Fruit fly (Drosophila melanogaster): ENCODE data around the gene CG15754.

Gene CG15754

dm6 chrX:13563483-13564443 lies 36.0 kb downstream of the CG15754 start, which contains the start of the genes CG46311 and Tpst (continued):
- no peak for TF ChIP-seq CG30020 (tag; optimal IDR thresholded peaks at IDR 0.05)
- peak; percentile 73 for TF ChIP-seq cg (GFP tag; optimal IDR thresholded peaks at IDR 0.05)
- peak; percentile 43 for TF ChIP-seq CG7786 (GFP tag; optimal IDR thresholded peaks at IDR 0.05)
- peak; percentile 71 for TF ChIP-seq CG17359 (tag; optimal IDR thresholded peaks at IDR 0.05)
- peak; percentile 47 for TF ChIP-seq peb (GFP tag; IDR thresholded peaks at IDR 0.05)
- peak; percentile 96 for TF ChIP-seq CG17385 (GFP tag; optimal IDR thresholded peaks at IDR 0.05)
- TF ChIP-seq CG3065 (GFP tag; optimal IDR thresholded peaks at IDR 0.05): peak; percentile 13
- TF ChIP-seq CG10565 (GFP tag; optimal IDR thresholded peaks at IDR 0.05): no peak
- TF ChIP-seq CG11695 (GFP tag; IDR thresholded peaks at IDR 0.05): no peak
- TF ChIP-seq CG33213 (GFP tag; optimal IDR thresholded peaks at IDR 0.05): peak; percentile 95
- no peak for TF ChIP-seq ham (GFP tag; IDR thresholded peaks at IDR 0.05)
- TF ChIP-seq nom (GFP tag; optimal IDR thresholded peaks at IDR 0.05): peak; percentile 31
- no peak for TF ChIP-seq CG1529 (GFP tag; optimal IDR thresholded peaks at IDR 0.05)
- peak; percentile 56 for TF ChIP-seq CG9817 (tag; optimal IDR thresholded peaks at IDR 0.05)
- TF ChIP-seq CG8478 (optimal IDR thresholded peaks at IDR 0.05): no peak
- TF ChIP-seq CG12155 (GFP tag; optimal IDR thresholded peaks at IDR 0.05): peak; percentile 47
- TF ChIP-seq tin (GFP tag; optimal IDR thresholded peaks at IDR 0.05): peak; percentile 76
- no peak for TF ChIP-seq C15 (GFP tag; IDR thresholded peaks at IDR 0.05)
- no peak for TF ChIP-seq CG2202 (tag; optimal IDR thresholded peaks at IDR 0.05)
- no peak for TF ChIP-seq CG11696 (GFP tag; IDR thresholded peaks at IDR 0.05)
- no peak for TF ChIP-seq psq (GFP tag; optimal IDR thresholded peaks at IDR 0.05)
- TF ChIP-seq Nf-YB (GFP tag; optimal IDR thresholded peaks at IDR 0.05): peak; percentile 60
- TF ChIP-seq CG10543 (GFP tag; optimal IDR thresholded peaks at IDR 0.05): peak; percentile 10
- peak; percentile 60 for TF ChIP-seq CG30403 (GFP tag; optimal IDR thresholded peaks at IDR 0.05)
- TF ChIP-seq inv (GFP tag; IDR thresholded peaks at IDR 0.05; ENCODE audit: partially characterized antibody): no peak
- peak; percentile 71 for TF ChIP-seq Sox102F (GFP tag; optimal IDR thresholded peaks at IDR 0.05)
- peak; percentile 59 for TF ChIP-seq NfI (GFP tag; optimal IDR thresholded peaks at IDR 0.05)
- TF ChIP-seq abd-A (tag; optimal IDR thresholded peaks at IDR 0.05): no peak
- TF ChIP-seq CG31388 (GFP tag; optimal IDR thresholded peaks at IDR 0.05): peak; percentile 2
- peak; percentile 42 for TF ChIP-seq ssp (GFP tag; IDR thresholded peaks at IDR 0.05)
- TF ChIP-seq CG2120 (GFP tag; optimal IDR thresholded peaks at IDR 0.05): peak; percentile 62
- peak; percentile 37 for TF ChIP-seq MTF-1 (GFP tag; optimal IDR thresholded peaks at IDR 0.05; ENCODE audit: borderline replicate concordance)
- no peak for TF ChIP-seq CG17802 (tag; optimal IDR thresholded peaks at IDR 0.05)

- TF ChIP-seq crol (GFP tag; IDR thresholded peaks at IDR 0.05): peak; percentile 93
- TF ChIP-seq grau (tag; optimal IDR thresholded peaks at IDR 0.05): peak; percentile 72
- 0 out of 4 replicates have a peak, but pooled peaks have one; percentile 7 for TF ChIP-seq chinmo (GFP tag; IDR thresholded peaks at IDR 0.05; ENCODE audit: partially characterized antibody)
- no peak for TF ChIP-seq CG18764 (GFP tag; optimal IDR thresholded peaks at IDR 0.05)
- TF ChIP-seq E2f1 (GFP tag; IDR thresholded peaks at IDR 0.05): 0 out of 2 replicates have a peak, but pooled peaks have one; percentile 13
- peak; percentile 11 for TF ChIP-seq nmo (GFP tag; optimal IDR thresholded peaks at IDR 0.05)
- peak; percentile 27 for TF ChIP-seq cg (GFP tag; optimal IDR thresholded peaks at IDR 0.05)
- peak in 1 of 2 experiments; percentile 10 for TF ChIP-seq bsh (GFP tag; optimal IDR thresholded peaks at IDR 0.05)
- no peak for TF ChIP-seq pita (GFP tag; optimal IDR thresholded peaks at IDR 0.05)
- no peak for TF ChIP-seq CG14050 (GFP tag; IDR thresholded peaks at IDR 0.05)
- TF ChIP-seq gem (tag; optimal IDR thresholded peaks at IDR 0.05): peak; percentile 14
- no peak for TF ChIP-seq Fer1 (GFP tag; optimal IDR thresholded peaks at IDR 0.05)
- peak; percentile 5 for TF ChIP-seq Sox102F (GFP tag; optimal IDR thresholded peaks at IDR 0.05)
- TF ChIP-seq row (GFP tag; IDR thresholded peaks at IDR 0.05): peak; percentile 33; the same call in 1 of the 3 replicates
- TF ChIP-seq unpg (GFP tag; optimal IDR thresholded peaks at IDR 0.05): peak; percentile 13
- peak; percentile 2 for TF ChIP-seq Xbp1 (GFP tag; optimal IDR thresholded peaks at IDR 0.05)
- TF ChIP-seq sens (GFP tag): peak; percentile 13
Observed at dm6 chrX:13565490-13566156, 37.8 kb downstream of the CG15754 start.

All from whole organism, embryonic.